Fruit fly (Drosophila melanogaster): ENCODE data around the gene GluClalpha.

Gene GluClalpha

DNA sequence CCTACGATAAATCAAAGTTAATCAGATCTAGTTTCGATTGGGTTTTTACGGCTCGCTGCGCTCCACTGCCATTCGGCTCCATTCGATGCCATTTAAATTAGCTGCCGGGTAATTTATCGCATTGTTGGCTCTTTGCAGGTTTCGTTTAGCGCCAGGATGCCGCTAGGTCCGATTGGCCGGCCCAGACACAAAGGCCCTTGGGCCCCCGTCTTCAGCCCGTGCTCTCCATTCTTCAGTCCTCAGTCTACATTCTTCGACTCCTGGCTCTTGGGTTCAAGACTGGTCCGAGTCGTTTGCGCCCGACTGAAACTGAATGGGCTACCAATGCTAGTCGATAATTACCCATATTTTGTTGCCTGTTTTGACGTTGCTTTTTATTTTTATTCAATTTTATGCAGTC lies 82.7 kb downstream of the GluClalpha start:
- TF ChIP-seq lola (GFP tag; optimal IDR thresholded peaks at IDR 0.05) (no peak), fru (GFP tag; optimal IDR thresholded peaks at IDR 0.05) (no peak), OdsH (GFP tag; optimal IDR thresholded peaks at IDR 0.05) (no peak), ey (GFP tag; optimal IDR thresholded peaks at IDR 0.05) (no peak)

DNA sequence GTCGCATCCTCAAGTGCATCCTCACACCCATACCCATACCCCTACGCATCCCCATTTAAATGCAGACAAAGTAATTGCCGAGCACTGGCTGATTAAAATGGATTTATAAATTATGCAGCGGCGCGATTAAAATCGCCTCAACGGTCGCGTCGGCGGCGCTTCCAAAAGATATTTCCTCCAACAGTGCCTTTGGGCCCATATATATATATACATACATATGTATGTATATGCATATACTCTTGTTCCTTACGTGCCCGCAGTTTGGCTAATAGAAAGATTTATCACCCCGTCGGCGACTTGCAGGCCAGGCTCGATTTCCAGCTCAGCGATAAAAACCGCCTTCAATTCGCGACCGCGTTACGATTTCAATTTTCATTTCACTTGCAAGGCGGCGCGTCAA lies 86.2 kb downstream of the GluClalpha start:
- TF ChIP-seq Vsx2 (GFP tag; optimal IDR thresholded peaks at IDR 0.05; ENCODE audit: partially characterized antibody) (no peak), GATAd (GFP tag; optimal IDR thresholded peaks at IDR 0.05) (no peak), CrebA (GFP tag; optimal IDR thresholded peaks at IDR 0.05; ENCODE audit: borderline replicate concordance) (no peak), foxo (GFP tag; optimal IDR thresholded peaks at IDR 0.05) (no peak), rgr (GFP tag; optimal IDR thresholded peaks at IDR 0.05) (no peak), Myc (optimal IDR thresholded peaks at IDR 0.05) (no peak), Hr83 (GFP tag; optimal IDR thresholded peaks at IDR 0.05; ENCODE audit: poor library complexity, severe bottlenecking) (no peak)

DNA sequence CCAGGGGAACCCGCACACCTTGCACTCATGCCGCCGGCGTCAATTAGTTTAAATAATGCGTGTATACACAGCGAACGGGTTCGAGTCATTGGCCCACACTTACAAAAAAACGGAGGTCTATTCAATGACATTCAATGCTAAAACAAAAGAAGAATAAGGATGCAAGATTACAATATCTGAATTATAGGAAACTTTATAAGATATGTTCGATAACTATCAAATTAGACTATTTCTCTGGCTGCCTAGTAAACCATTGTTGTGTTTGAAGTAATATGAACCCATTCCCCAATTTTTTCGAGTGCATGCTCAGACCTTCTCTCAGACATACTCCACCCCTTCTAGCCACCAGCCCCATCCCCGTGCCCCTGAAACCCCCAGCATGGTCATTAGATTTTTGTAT lies 90.5 kb downstream of the GluClalpha start:
- TF ChIP-seq Sp1 (GFP tag; optimal IDR thresholded peaks at IDR 0.05) (no peak), br (GFP tag; optimal IDR thresholded peaks at IDR 0.05) (no peak), Dfd (GFP tag; optimal IDR thresholded peaks at IDR 0.05) (no peak), usp (GFP tag; optimal IDR thresholded peaks at IDR 0.05) (no peak), Hr78 (GFP tag; optimal IDR thresholded peaks at IDR 0.05) (no peak), tai (GFP tag; optimal IDR thresholded peaks at IDR 0.05) (no peak), lola (GFP tag; optimal IDR thresholded peaks at IDR 0.05) (no peak), Hnf4 (GFP tag; optimal IDR thresholded peaks at IDR 0.05) (no peak), psq (GFP tag; optimal IDR thresholded peaks at IDR 0.05) (no peak), sv (GFP tag; optimal IDR thresholded peaks at IDR 0.05) (no peak), dsf (GFP tag; optimal IDR thresholded peaks at IDR 0.05; ENCODE audit: borderline replicate concordance) (no peak), ey (GFP tag; optimal IDR thresholded peaks at IDR 0.05) (no peak), OdsH (GFP tag; optimal IDR thresholded peaks at IDR 0.05) (no peak)

DNA sequence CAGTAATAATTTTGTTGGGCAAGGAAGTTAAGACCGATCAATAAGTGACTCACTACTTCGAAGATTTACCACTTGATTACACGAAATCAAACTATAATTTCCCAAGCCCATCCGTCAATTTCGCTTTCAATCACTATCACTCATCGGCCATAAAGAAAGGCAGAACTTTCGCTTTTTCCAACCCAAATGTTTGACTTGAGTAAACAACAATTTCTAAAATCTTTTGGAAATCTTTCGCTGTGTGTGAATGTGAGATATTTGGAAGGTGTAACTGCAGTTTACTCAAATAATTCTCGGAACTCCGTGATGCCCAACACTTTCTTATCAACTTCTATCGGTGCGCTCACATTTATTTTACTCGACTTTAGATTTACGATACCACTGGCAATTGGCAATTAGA lies 91.6 kb downstream of the GluClalpha start:
- TF ChIP-seq pan (optimal IDR thresholded peaks at IDR 0.05) = no peak

DNA sequence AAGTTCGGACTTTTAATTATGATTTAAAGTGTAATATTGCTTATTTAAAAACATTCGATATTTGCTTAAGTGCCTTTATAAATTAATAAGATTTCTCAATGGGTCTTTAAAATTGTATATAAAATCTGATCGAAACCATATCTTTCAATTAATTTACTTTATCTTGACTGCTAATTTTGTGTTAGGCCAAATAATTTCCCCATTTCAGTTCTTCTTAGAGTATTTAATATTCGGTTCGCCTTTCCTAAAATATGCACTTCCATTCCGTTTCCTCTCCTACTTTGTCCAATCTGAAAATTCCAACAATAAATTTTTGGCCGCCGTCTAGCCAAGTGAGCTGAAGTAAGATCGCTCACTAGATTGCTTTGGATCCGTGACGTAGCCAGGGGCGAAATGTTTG lies 94.0 kb downstream of the GluClalpha start:
- TF ChIP-seq Dif (GFP tag; optimal IDR thresholded peaks at IDR 0.05; ENCODE audit: partially characterized antibody) (no peak), foxo (GFP tag; optimal IDR thresholded peaks at IDR 0.05) (no peak), br (GFP tag; optimal IDR thresholded peaks at IDR 0.05) (no peak), rgr (GFP tag; optimal IDR thresholded peaks at IDR 0.05) (no peak), lola (GFP tag; optimal IDR thresholded peaks at IDR 0.05) (no peak), brk (GFP tag; optimal IDR thresholded peaks at IDR 0.05) (no peak), usp (GFP tag; optimal IDR thresholded peaks at IDR 0.05) (no peak), Dfd (GFP tag; optimal IDR thresholded peaks at IDR 0.05) (no peak), dsf (GFP tag; optimal IDR thresholded peaks at IDR 0.05; ENCODE audit: borderline replicate concordance) (no peak)

Measured in whole organism, wandering third instar larva.